Fruit fly (Drosophila melanogaster): ENCODE results near the gene Ilp3.

The Ilp3 gene

DNA sequence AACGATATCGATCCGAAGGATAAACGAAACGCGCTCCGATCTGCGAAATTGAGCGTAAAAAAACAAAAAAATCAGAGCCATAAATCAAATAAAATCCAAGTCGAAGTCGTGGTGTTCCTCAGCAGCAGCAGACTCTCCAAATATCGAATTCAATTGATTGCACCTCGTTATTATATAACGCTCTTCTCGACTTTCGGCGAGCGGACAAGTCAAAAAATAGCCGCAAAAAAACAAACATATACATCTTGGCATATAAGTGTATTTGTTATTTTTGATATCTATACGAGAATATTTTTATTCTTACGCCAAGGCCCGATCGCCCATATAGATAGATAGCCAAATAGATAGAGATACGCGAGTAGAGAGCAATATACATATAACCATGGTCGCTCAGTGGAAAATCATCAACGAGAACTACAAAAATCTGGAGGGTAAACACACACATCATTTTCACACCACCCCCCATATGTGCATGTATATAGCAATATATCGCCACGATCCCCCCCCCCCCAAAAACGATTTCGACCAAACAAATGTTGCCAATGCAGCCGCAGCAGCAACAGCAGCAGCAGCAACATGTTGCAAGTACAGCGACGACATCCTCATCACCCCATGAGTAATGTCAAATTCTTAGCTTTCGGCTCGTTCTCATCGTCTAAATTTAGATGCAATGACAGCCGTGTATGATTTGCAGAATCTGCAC is 27.9 kb upstream of the Ilp3 start:
- TF ChIP-seq CG10348 (GFP tag; IDR thresholded peaks at IDR 0.05): no peak
- TF ChIP-seq Ets98B (GFP tag; IDR thresholded peaks at IDR 0.05): no peak
- TF ChIP-seq CG15710 (tag; optimal IDR thresholded peaks at IDR 0.05): no peak
- TF ChIP-seq CG34367 (tag; optimal IDR thresholded peaks at IDR 0.05): no peak

DNA sequence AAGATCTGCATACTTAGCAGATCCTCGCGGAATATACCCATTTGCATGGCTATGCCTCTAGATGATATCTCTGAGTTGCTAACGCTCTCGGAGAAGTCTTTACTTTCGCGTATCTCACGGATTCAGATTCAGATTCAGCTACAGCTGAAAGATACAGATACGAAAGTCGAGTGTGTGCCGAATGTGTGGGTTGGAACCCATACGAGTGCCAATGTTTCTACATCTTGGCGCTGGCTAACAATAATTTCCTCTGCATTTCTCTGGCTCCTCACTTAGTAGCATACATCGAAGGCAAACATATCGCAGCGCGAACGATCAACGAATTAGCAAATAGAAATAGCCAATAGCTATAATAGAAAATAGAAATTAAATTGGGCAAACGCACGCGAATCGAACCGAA is 27.2 kb upstream of the Ilp3 start:
- TF ChIP-seq CG14655 (GFP tag; optimal IDR thresholded peaks at IDR 0.05): no peak
- no peak for TF ChIP-seq CG13204 (GFP tag; optimal IDR thresholded peaks at IDR 0.05)
- TF ChIP-seq Ets98B (GFP tag; IDR thresholded peaks at IDR 0.05): no peak
- no peak for TF ChIP-seq CG32121 (GFP tag; IDR thresholded peaks at IDR 0.05)
- no peak for TF ChIP-seq EcR (GFP tag; optimal IDR thresholded peaks at IDR 0.05)
- TF ChIP-seq CG12605 (GFP tag; IDR thresholded peaks at IDR 0.05): no peak
- no peak for TF ChIP-seq fd96Ca (GFP tag; IDR thresholded peaks at IDR 0.05)
- no peak for TF ChIP-seq CG9948 (tag; optimal IDR thresholded peaks at IDR 0.05)
- TF ChIP-seq rn (GFP tag; IDR thresholded peaks at IDR 0.05): no peak
- no peak for TF ChIP-seq Snoo (tag; optimal IDR thresholded peaks at IDR 0.05)
- no peak for TF ChIP-seq Pif1A (GFP tag; optimal IDR thresholded peaks at IDR 0.05)
- no peak for TF ChIP-seq Pif1B (GFP tag; optimal IDR thresholded peaks at IDR 0.05)
- TF ChIP-seq CG15710 (tag; optimal IDR thresholded peaks at IDR 0.05): no peak
- no peak for TF ChIP-seq CG4496 (GFP tag; IDR thresholded peaks at IDR 0.05)
- TF ChIP-seq D1 (tag; optimal IDR thresholded peaks at IDR 0.05): no peak
- no peak for TF ChIP-seq gl (tag; optimal IDR thresholded peaks at IDR 0.05)
- no peak for TF ChIP-seq CG10348 (GFP tag; IDR thresholded peaks at IDR 0.05)
- no peak for TF ChIP-seq CG34367 (tag; optimal IDR thresholded peaks at IDR 0.05)

DNA sequence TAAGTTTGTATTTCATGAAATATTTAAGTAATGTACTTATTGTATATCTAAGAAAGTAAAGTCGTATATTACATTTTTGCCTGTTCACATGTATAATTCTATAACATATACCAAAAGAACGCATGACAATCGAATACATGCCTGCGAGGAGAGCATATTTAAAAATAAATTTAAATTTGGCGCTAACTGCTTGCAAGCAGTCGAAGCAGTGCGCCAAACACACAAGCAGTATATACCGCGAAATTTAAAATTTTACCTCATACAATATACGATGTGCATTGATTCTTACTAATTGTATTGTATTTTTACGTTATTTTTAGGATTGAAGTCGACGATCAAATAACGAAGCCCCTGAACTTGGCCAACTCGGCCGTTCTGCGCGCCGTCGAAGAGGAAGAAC is 22.3 kb upstream of the Ilp3 start:
- no peak for TF ChIP-seq CG34367 (tag; optimal IDR thresholded peaks at IDR 0.05)
- TF ChIP-seq Pif1A (GFP tag; optimal IDR thresholded peaks at IDR 0.05): no peak
- TF ChIP-seq CG14655 (GFP tag; optimal IDR thresholded peaks at IDR 0.05): no peak

DNA sequence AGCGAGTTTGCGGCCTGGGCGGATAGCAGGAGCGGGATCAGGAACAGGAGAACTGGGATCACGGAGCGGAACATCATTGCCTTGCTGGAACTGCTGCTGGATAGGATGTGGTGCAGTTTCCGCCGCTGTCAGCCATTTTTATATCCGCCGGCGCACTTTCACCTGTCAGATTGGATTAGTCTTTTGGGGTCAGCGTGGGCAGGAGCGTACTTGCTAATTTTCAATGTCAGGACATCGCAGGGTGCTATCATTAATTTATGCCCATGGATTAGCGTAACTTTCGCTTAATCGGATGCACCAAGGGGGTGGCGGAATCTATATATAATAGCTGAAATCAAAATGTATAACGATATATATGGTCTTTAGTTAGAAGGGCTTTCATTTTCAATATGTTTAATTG is 21.9 kb upstream of the Ilp3 start, which contains the start of gene Ilp5:
Ilp5 (minus strand) TSS at position 101 of the 400 bp plus-strand sequence.
- TF ChIP-seq Pif1B (GFP tag; optimal IDR thresholded peaks at IDR 0.05) (no peak), CG8301 (tag; optimal IDR thresholded peaks at IDR 0.05) (no peak), CG8159 (tag; optimal IDR thresholded peaks at IDR 0.05) (no peak), CG13204 (GFP tag; optimal IDR thresholded peaks at IDR 0.05) (no peak), CG17806 (tag; optimal IDR thresholded peaks at IDR 0.05) (no peak), CG14655 (GFP tag; optimal IDR thresholded peaks at IDR 0.05) (no peak), CG4496 (GFP tag; IDR thresholded peaks at IDR 0.05) (no peak), CG32121 (GFP tag; IDR thresholded peaks at IDR 0.05) (no peak), gl (tag; optimal IDR thresholded peaks at IDR 0.05) (no peak), Pif1A (GFP tag; optimal IDR thresholded peaks at IDR 0.05) (no peak), rn (GFP tag; IDR thresholded peaks at IDR 0.05) (no peak), CG9948 (tag; optimal IDR thresholded peaks at IDR 0.05) (no peak), Snoo (tag; optimal IDR thresholded peaks at IDR 0.05) (no peak), CG34367 (tag; optimal IDR thresholded peaks at IDR 0.05) (no peak), Ets98B (GFP tag; IDR thresholded peaks at IDR 0.05) (no peak), CG12605 (GFP tag; IDR thresholded peaks at IDR 0.05) (no peak)

DNA sequence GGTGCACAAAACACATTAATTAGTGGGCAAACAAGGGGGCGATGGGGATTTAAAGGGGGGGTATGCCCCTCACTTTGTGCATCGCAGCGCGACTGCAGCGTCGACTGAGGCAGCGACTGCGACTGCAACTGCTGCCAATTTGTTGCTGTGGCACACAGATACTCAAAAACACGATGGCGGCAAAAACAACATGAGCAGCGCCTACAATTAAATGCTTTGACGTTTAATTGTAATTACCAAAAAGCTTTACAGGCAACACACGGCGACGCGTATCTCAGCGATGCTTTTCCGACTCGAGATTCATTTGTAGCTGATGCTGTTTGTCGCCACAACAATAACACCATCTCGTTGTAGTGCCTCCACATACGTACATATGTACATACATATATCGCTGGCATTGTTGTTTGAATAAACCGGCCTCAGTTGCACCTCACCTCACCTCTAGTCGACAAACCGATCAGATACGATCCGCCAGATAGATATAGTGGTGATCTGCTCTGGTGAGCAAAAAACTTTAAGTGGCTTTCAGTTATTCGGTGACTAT is 19.3 kb upstream of the Ilp3 start:
- TF ChIP-seq CG32121 (GFP tag; IDR thresholded peaks at IDR 0.05) (peak; percentile 73; the same call in 1 of the 2 replicates), fd96Ca (GFP tag; IDR thresholded peaks at IDR 0.05) (peak; percentile 79), CG8159 (tag; optimal IDR thresholded peaks at IDR 0.05) (no peak), CG13204 (GFP tag; optimal IDR thresholded peaks at IDR 0.05) (no peak), D1 (tag; optimal IDR thresholded peaks at IDR 0.05) (no peak), CG8301 (tag; optimal IDR thresholded peaks at IDR 0.05) (no peak), Ets98B (GFP tag; IDR thresholded peaks at IDR 0.05) (peak; percentile 63; the same call in 1 of the 2 replicates), Snoo (tag; optimal IDR thresholded peaks at IDR 0.05) (no peak)

DNA sequence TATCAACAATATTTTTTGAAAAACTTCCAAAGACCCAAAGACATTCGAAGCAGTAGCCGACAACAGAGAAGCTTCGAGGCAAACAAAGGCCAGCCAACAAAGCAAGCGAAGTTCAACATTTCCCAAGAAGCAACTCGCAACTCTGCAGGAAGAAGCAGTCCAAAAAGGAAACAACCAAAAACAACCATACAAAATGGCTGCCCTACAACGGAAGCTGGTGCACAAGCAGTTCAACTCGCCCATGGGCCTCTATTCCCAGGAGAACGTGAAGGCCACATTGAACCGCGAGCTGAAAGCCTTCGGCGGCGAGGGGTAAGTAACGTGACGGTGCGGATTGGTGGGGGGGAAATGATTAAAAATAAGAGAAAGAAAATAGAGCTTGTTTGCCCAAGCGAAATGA is 18.3 kb upstream of the Ilp3 start:
- TF ChIP-seq CG14655 (GFP tag; optimal IDR thresholded peaks at IDR 0.05) (no peak), gl (tag; optimal IDR thresholded peaks at IDR 0.05) (no peak), CG17806 (tag; optimal IDR thresholded peaks at IDR 0.05) (no peak), CG10348 (GFP tag; IDR thresholded peaks at IDR 0.05) (no peak), Snoo (tag; optimal IDR thresholded peaks at IDR 0.05) (no peak), CG8159 (tag; optimal IDR thresholded peaks at IDR 0.05) (no peak), CG9948 (tag; optimal IDR thresholded peaks at IDR 0.05) (no peak)

DNA sequence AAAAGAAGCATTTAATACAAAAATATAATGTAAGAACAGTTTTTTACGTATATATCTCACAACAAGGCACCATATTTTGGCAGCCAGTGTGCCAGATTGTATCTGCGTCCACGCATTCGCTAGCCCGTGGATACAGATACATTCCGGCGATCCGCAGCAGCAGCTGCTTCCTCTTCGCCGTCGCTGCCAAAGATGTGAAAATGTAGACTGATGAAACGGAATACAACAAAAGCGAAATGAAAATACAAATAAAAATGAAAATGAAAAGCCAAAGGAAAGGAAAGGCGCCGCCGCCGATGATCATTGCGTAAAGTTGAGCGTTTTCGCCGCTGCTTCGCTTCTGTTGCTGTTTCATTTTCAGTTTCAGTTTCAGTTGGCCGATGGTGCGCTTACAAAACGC is 13.8 kb upstream of the Ilp3 start:
- TF ChIP-seq fd96Ca (GFP tag; IDR thresholded peaks at IDR 0.05) (peak; percentile 44; the same call in 1 of the 3 replicates), CG13204 (GFP tag; optimal IDR thresholded peaks at IDR 0.05) (no peak), EcR (GFP tag; optimal IDR thresholded peaks at IDR 0.05) (no peak), Ets98B (GFP tag; IDR thresholded peaks at IDR 0.05) (peak; percentile 53), CG32121 (GFP tag; IDR thresholded peaks at IDR 0.05) (peak; percentile 64), CG14655 (GFP tag; optimal IDR thresholded peaks at IDR 0.05) (no peak), CG8301 (tag; optimal IDR thresholded peaks at IDR 0.05) (no peak), CG17806 (tag; optimal IDR thresholded peaks at IDR 0.05) (no peak), CG4496 (GFP tag; IDR thresholded peaks at IDR 0.05) (no peak), Pif1B (GFP tag; optimal IDR thresholded peaks at IDR 0.05) (no peak), gl (tag; optimal IDR thresholded peaks at IDR 0.05) (no peak), Snoo (tag; optimal IDR thresholded peaks at IDR 0.05) (no peak), CG15710 (tag; optimal IDR thresholded peaks at IDR 0.05) (no peak), CG9948 (tag; optimal IDR thresholded peaks at IDR 0.05) (no peak), CG12605 (GFP tag; IDR thresholded peaks at IDR 0.05) (no peak), CG8159 (tag; optimal IDR thresholded peaks at IDR 0.05) (no peak)

All from whole organism, pupa.